Worm (Caenorhabditis elegans) whole organism, L1 larva: ENCODE results near the gene his-74.

Source experiments
- C04F5.9 ChIP-seq: sonication (generic microtip); optimal IDR thresholded peaks from 2 replicates; lab custom pipeline; 2016; ENCODE audit warnings: missing genetic modification characterization, missing compliant biosample characterization
- C16A3.4 ChIP-seq: fragments of 150-350 bp; optimal IDR thresholded peaks from 2 replicates; lab custom pipeline; 2014; ENCODE audit warnings: missing biosample characterization, missing genetic modification characterization
- C34B4.2 ChIP-seq: sonication (generic microtip); optimal IDR thresholded peaks from 2 replicates; lab custom pipeline; 2017; ENCODE audit warnings: mild to moderate bottlenecking, missing genetic modification characterization, missing compliant biosample characterization
- aha-1 ChIP-seq: fragments of 150-350 bp; optimal IDR thresholded peaks from 2 replicates; lab custom pipeline; 2014; ENCODE audit warnings: missing biosample characterization, missing genetic modification characterization
- aly-2 ChIP-seq: fragments of 150-350 bp; optimal IDR thresholded peaks from 2 replicates; lab custom pipeline; 2014; ENCODE audit warnings: missing biosample characterization, missing genetic modification characterization
- blmp-1 ChIP-seq: fragments of 150-350 bp; optimal IDR thresholded peaks from 2 replicates; lab custom pipeline; 2014; ENCODE audit warnings: missing biosample characterization, missing genetic modification characterization
- ceh-63 ChIP-seq: fragments of 200-800 bp; sonication (Bioruptor generic); optimal IDR thresholded peaks from 2 replicates; lab custom pipeline; 2018; ENCODE audit warnings: mild to moderate bottlenecking, missing genetic modification characterization, missing compliant biosample characterization
- ceh-8 ChIP-seq: fragments of 200-800 bp; sonication (Bioruptor generic); optimal IDR thresholded peaks from 2 replicates; lab custom pipeline; 2018; ENCODE audit warnings: mild to moderate bottlenecking, missing genetic modification characterization, moderate library complexity, missing compliant biosample characterization
- ceh-90 ChIP-seq: sonication (generic microtip); optimal IDR thresholded peaks from 2 replicates; lab custom pipeline; 2016; ENCODE audit warnings: missing genetic modification characterization, missing compliant biosample characterization
- ces-1 ChIP-seq: fragments of 150-350 bp; optimal IDR thresholded peaks from 2 replicates; lab custom pipeline; 2014; ENCODE audit warnings: missing biosample characterization, missing genetic modification reagents, missing genetic modification characterization
- dpl-1 ChIP-seq, 3 experiments: fragments of 150-350 bp in 2 of 3; sonication (generic microtip) in 1 of 3; optimal IDR thresholded peaks; 2 replicates each; lab custom pipeline; 2014 to 2017; ENCODE audit warnings: missing biosample characterization in 3 of 3, missing genetic modification characterization in 3 of 3, missing genetic modification reagents in 3 of 3
- dsc-1 ChIP-seq: sonication (generic microtip); optimal IDR thresholded peaks from 2 replicates; lab custom pipeline; 2016; ENCODE audit warnings: mild to moderate bottlenecking, missing genetic modification characterization, missing compliant biosample characterization
- egl-13 ChIP-seq: sonication (generic microtip); optimal IDR thresholded peaks from 2 replicates; lab custom pipeline; 2016; ENCODE audit warnings: missing genotype, missing genetic modification reagents, missing genetic modification characterization, missing compliant biosample characterization
- egl-27 ChIP-seq, 2 experiments: fragments of 150-350 bp in 1 of 2; sonication (generic microtip); optimal IDR thresholded peaks; 3 replicates each; lab custom pipeline; 2017 to 2018; ENCODE audit warnings: missing biosample characterization in 2 of 2, missing genetic modification characterization in 2 of 2, missing genetic modification reagents in 2 of 2
- elt-3 ChIP-seq, 6 experiments: fragments of 150-350 bp in 1 of 6; sonication (generic microtip); optimal IDR thresholded peaks; 2 replicates each; lab custom pipeline; 2017 to 2018; ENCODE audit warnings: missing biosample characterization in 6 of 6, missing genetic modification characterization in 6 of 6, inconsistent platforms in 1 of 6
- ets-5 ChIP-seq: fragments of 200-800 bp; sonication (Bioruptor generic); IDR thresholded peaks from 2 replicates; pipeline ENCODE4 v1.3.6; 2022; ENCODE audit warnings: missing genetic modification characterization, missing compliant biosample characterization
- fkh-10 ChIP-seq: sonication (generic microtip); optimal IDR thresholded peaks from 2 replicates; lab custom pipeline; 2017; ENCODE audit warnings: missing biosample characterization, missing genetic modification reagents, missing genetic modification characterization
- fkh-8 ChIP-seq: sonication (generic microtip); optimal IDR thresholded peaks from 2 replicates; lab custom pipeline; 2016; ENCODE audit warnings: mild to moderate bottlenecking, missing genetic modification characterization, missing compliant biosample characterization
- fos-1 ChIP-seq: fragments of 150-350 bp; optimal IDR thresholded peaks from 2 replicates; lab custom pipeline; 2014; ENCODE audit warnings: missing biosample characterization, missing genetic modification characterization
- grh-1 ChIP-seq: fragments of 200-800 bp; sonication (Bioruptor generic); IDR thresholded peaks from 2 replicates; pipeline ENCODE4 v1.3.6; 2022; ENCODE audit warnings: missing genetic modification reagents, missing genetic modification characterization, missing compliant biosample characterization
- hlh-17 ChIP-seq: fragments of 200-800 bp; sonication (Bioruptor generic); optimal IDR thresholded peaks from 2 replicates; lab custom pipeline; 2018; ENCODE audit warnings: missing genetic modification characterization, mild to moderate bottlenecking, missing compliant biosample characterization, moderate library complexity, borderline replicate concordance
- irx-1 ChIP-seq: sonication (generic microtip); optimal IDR thresholded peaks from 2 replicates; lab custom pipeline; 2016; ENCODE audit warnings: missing genetic modification characterization, missing compliant biosample characterization
- jun-1 ChIP-seq: fragments of 150-350 bp; optimal IDR thresholded peaks from 2 replicates; lab custom pipeline; 2014; ENCODE audit warnings: missing biosample characterization, missing genetic modification reagents, missing genetic modification characterization
- lin-14 ChIP-seq: fragments of 200-800 bp; sonication (Bioruptor generic); optimal IDR thresholded peaks from 2 replicates; lab custom pipeline; 2018; ENCODE audit warnings: mild to moderate bottlenecking, missing genetic modification characterization, moderate library complexity, missing compliant biosample characterization
- lin-35 ChIP-seq, 2 experiments: fragments of 150-350 bp; optimal IDR thresholded peaks; 2 replicates each; lab custom pipeline; 2014; ENCODE audit warnings: missing biosample characterization in 2 of 2, missing genetic modification characterization in 2 of 2, missing genetic modification reagents in 2 of 2
- lin-39 ChIP-seq: fragments of 150-350 bp; optimal IDR thresholded peaks from 2 replicates; lab custom pipeline; 2014; ENCODE audit warnings: missing biosample characterization, missing genetic modification reagents, missing genetic modification characterization
- lsy-2 ChIP-seq, 2 experiments: fragments of 150-350 bp; optimal IDR thresholded peaks; 2 replicates each; lab custom pipeline; 2014; ENCODE audit warnings: missing biosample characterization in 2 of 2, missing genetic modification characterization in 2 of 2
- mab-9 ChIP-seq: fragments of 200-800 bp; sonication (Bioruptor generic); IDR thresholded peaks from 2 replicates; pipeline ENCODE4 v1.3.6; 2022; ENCODE audit warnings: missing genetic modification reagents, missing genetic modification characterization, missing compliant biosample characterization
- mdl-1 ChIP-seq, 2 experiments: fragments of 150-350 bp; optimal IDR thresholded peaks; 2 replicates each; lab custom pipeline; 2014 to 2017; ENCODE audit warnings: missing biosample characterization in 2 of 2, missing genetic modification characterization in 2 of 2, inconsistent platforms in 1 of 2
- nhr-19 ChIP-seq: fragments of 200-800 bp; sonication (Bioruptor generic); conservative IDR thresholded peaks from 2 replicates; pipeline ENCODE4 v1.3.6; 2022; ENCODE audit warnings: missing genetic modification characterization, missing compliant biosample characterization
- nhr-20 ChIP-seq: sonication (generic microtip); optimal IDR thresholded peaks from 2 replicates; lab custom pipeline; 2016; ENCODE audit warnings: mild to moderate bottlenecking, missing genetic modification characterization, missing compliant biosample characterization
- nhr-28 ChIP-seq: fragments of 150-350 bp; optimal IDR thresholded peaks from 2 replicates; lab custom pipeline; 2014; ENCODE audit warnings: missing biosample characterization, missing genetic modification characterization
- nhr-47 ChIP-seq: sonication (generic microtip); optimal IDR thresholded peaks from 2 replicates; lab custom pipeline; 2016; ENCODE audit warnings: mild to moderate bottlenecking, missing genetic modification characterization, moderate library complexity, missing compliant biosample characterization
- nhr-71 ChIP-seq: sonication (generic microtip); optimal IDR thresholded peaks from 2 replicates; lab custom pipeline; 2016; ENCODE audit warnings: mild to moderate bottlenecking, missing genetic modification characterization, moderate library complexity, missing compliant biosample characterization
- nhr-76 ChIP-seq: sonication (generic microtip); optimal IDR thresholded peaks from 2 replicates; lab custom pipeline; 2017; ENCODE audit warnings: missing biosample characterization, missing genetic modification characterization
- nhr-77 ChIP-seq: fragments of 150-350 bp; optimal IDR thresholded peaks from 2 replicates; lab custom pipeline; 2014; ENCODE audit warnings: missing biosample characterization, missing genetic modification characterization
- nhr-84 ChIP-seq: sonication (generic microtip); optimal IDR thresholded peaks from 2 replicates; lab custom pipeline; 2017; ENCODE audit warnings: missing biosample characterization, missing genetic modification characterization
- nhr-85 ChIP-seq: sonication (generic microtip); peaks from one replicate; lab custom pipeline; 2016; ENCODE audit warnings: missing genetic modification characterization, inconsistent platforms, missing compliant biosample characterization
- nhr-90 ChIP-seq: sonication (generic microtip); optimal IDR thresholded peaks from 2 replicates; lab custom pipeline; 2016; ENCODE audit warnings: mild to moderate bottlenecking, missing genetic modification characterization, missing compliant biosample characterization; ENCODE audit not compliant: poor library complexity
- pag-3 ChIP-seq: sonication (generic microtip); optimal IDR thresholded peaks from 2 replicates; lab custom pipeline; 2017; ENCODE audit warnings: missing genetic modification characterization, mild to moderate bottlenecking, missing compliant biosample characterization, antibody characterized with exemption, borderline replicate concordance; ENCODE audit not compliant: insufficient read depth
- pax-3 ChIP-seq: fragments of 200-800 bp; sonication (Bioruptor generic); optimal IDR thresholded peaks from 2 replicates; lab custom pipeline; 2018; ENCODE audit warnings: mild to moderate bottlenecking, missing genetic modification characterization, moderate library complexity, missing compliant biosample characterization
- pqm-1 ChIP-seq: sonication (generic microtip); optimal IDR thresholded peaks from 3 replicates; lab custom pipeline; 2017; ENCODE audit warnings: missing biosample characterization, missing genetic modification characterization
- skn-1 ChIP-seq: fragments of 150-350 bp; optimal IDR thresholded peaks from 2 replicates; lab custom pipeline; 2014; ENCODE audit warnings: missing biosample characterization, missing genetic modification characterization
- sox-4 ChIP-seq: sonication (generic microtip); optimal IDR thresholded peaks from 2 replicates; lab custom pipeline; 2016; ENCODE audit warnings: missing genetic modification characterization, missing compliant biosample characterization
- swsn-7 ChIP-seq: sonication (generic microtip); optimal IDR thresholded peaks from 2 replicates; lab custom pipeline; 2016; ENCODE audit warnings: missing genetic modification characterization, missing compliant biosample characterization
- tlp-1 ChIP-seq: fragments of 150-350 bp; optimal IDR thresholded peaks from 2 replicates; lab custom pipeline; 2014; ENCODE audit warnings: missing biosample characterization, missing genetic modification characterization
- unc-130 ChIP-seq: fragments of 150-350 bp; optimal IDR thresholded peaks from 2 replicates; lab custom pipeline; 2017; ENCODE audit warnings: missing biosample characterization, missing genetic modification characterization, inconsistent platforms
- unc-30 ChIP-seq: sonication (generic microtip); optimal IDR thresholded peaks from 2 replicates; lab custom pipeline; 2017; ENCODE audit warnings: missing biosample characterization, missing genetic modification characterization
- unc-62 ChIP-seq: fragments of 150-350 bp; optimal IDR thresholded peaks from 2 replicates; lab custom pipeline; 2014; ENCODE audit warnings: missing biosample characterization, missing genetic modification reagents, missing genetic modification characterization
- unc-86 ChIP-seq: sonication (generic microtip); optimal IDR thresholded peaks from 2 replicates; lab custom pipeline; 2016; ENCODE audit warnings: missing genetic modification characterization, missing compliant biosample characterization
- unc-98 ChIP-seq: fragments of 200-800 bp; sonication (Bioruptor generic); IDR thresholded peaks from 2 replicates; pipeline ENCODE4 v1.3.6; 2022; ENCODE audit warnings: missing genetic modification characterization, missing compliant biosample characterization
- xbp-1 ChIP-seq: sonication (generic microtip); optimal IDR thresholded peaks from 2 replicates; lab custom pipeline; 2016; ENCODE audit warnings: missing genetic modification characterization, missing compliant biosample characterization
- zip-4 ChIP-seq: fragments of 200-800 bp; sonication (Bioruptor generic); optimal IDR thresholded peaks from 2 replicates; lab custom pipeline; 2018; ENCODE audit warnings: mild to moderate bottlenecking, missing genetic modification characterization, moderate library complexity, missing compliant biosample characterization
- ztf-4 ChIP-seq: fragments of 150-350 bp; optimal IDR thresholded peaks from 2 replicates; lab custom pipeline; 2014; ENCODE audit warnings: missing biosample characterization, missing genetic modification characterization

Gene his-74

DNA sequence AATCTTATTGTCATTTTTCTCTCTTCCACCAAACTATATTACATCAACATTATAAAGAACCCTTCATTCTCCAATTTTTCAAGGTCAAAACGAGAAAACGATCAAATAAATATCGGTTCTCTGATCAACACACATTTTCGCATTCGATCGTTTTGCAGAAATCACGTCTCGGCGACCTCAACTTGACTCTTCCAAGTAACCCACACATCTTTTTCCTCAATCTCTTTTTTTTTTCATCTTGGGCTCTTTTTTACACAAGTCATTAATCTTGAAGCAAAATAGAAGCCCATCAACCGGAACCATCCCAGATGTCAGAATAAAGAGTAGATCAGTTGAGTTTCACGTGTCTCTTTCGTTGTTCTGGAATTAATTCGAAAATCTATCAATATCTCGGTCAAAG lies 23.9 kb downstream of the his-74 start:
- TF ChIP-seq xbp-1 (tag; lab: Kevin White, UChicago), result no peak
- no peak for TF ChIP-seq egl-27 (tag; optimal IDR thresholded peaks at IDR 0.05; lab: Kevin White, UChicago)
- peak; percentile 23 for TF ChIP-seq C16A3.4 (tag; lab: Kevin White, UChicago)
- peak; percentile 27 for TF ChIP-seq unc-130
- no peak for TF ChIP-seq fos-1 (tag; lab: Kevin White, UChicago)
- no peak for TF ChIP-seq nhr-77
- no peak for TF ChIP-seq zip-4 (GFP tag; lab: Kevin White, UChicago)
- TF ChIP-seq tlp-1, result no peak
- TF ChIP-seq C34B4.2 (tag; lab: Kevin White, UChicago), result no peak
- no peak for TF ChIP-seq pqm-1 (tag; lab: Kevin White, UChicago)
- TF ChIP-seq aly-2, result no peak
- TF ChIP-seq nhr-84 (tag; lab: Kevin White, UChicago), result no peak
- TF ChIP-seq mdl-1 (tag; optimal IDR thresholded peaks at IDR 0.05; lab: Kevin White, UChicago), result peak in 1 of 2 experiments; percentile 3
- no peak for TF ChIP-seq hlh-17
- TF ChIP-seq ztf-4, result no peak
- TF ChIP-seq nhr-85, result peak; percentile 85
- TF ChIP-seq nhr-76 (tag; lab: Kevin White, UChicago), result no peak
- peak; percentile 12 for TF ChIP-seq nhr-47 (tag; lab: Kevin White, UChicago)
- TF ChIP-seq blmp-1, result peak; percentile 54
- TF ChIP-seq unc-62 (GFP tag; lab: Kevin White, UChicago), result no peak
- peak; percentile 91 for TF ChIP-seq nhr-71 (tag; lab: Kevin White, UChicago)
- no peak for TF ChIP-seq dpl-1 (GFP tag; optimal IDR thresholded peaks at IDR 0.05; lab: Kevin White, UChicago)
- no peak for TF ChIP-seq lin-35 (GFP tag; optimal IDR thresholded peaks at IDR 0.05; lab: Kevin White, UChicago)
- no peak for TF ChIP-seq unc-86 (tag; lab: Kevin White, UChicago)
- no peak for TF ChIP-seq pax-3 (tag; lab: Kevin White, UChicago)
- TF ChIP-seq lin-14 (GFP tag; lab: Kevin White, UChicago), result peak; percentile 87
- TF ChIP-seq aha-1, result peak; percentile 33
- no peak for TF ChIP-seq unc-30 (tag; lab: Kevin White, UChicago)
- TF ChIP-seq pag-3 (tag; lab: Kevin White, UChicago), result no peak
- TF ChIP-seq ets-5 (GFP tag; lab: Robert Waterston, UW), result no peak
- no peak for TF ChIP-seq jun-1 (tag; lab: Kevin White, UChicago)
- TF ChIP-seq nhr-90 (tag; lab: Kevin White, UChicago), result no peak
- peak; percentile 54 for TF ChIP-seq lin-39 (tag; lab: Kevin White, UChicago)
- peak; percentile 93 for TF ChIP-seq dsc-1
- no peak for TF ChIP-seq fkh-8 (tag; lab: Kevin White, UChicago)
- no peak for TF ChIP-seq ceh-8 (GFP tag; lab: Kevin White, UChicago)
- TF ChIP-seq elt-3 (tag; optimal IDR thresholded peaks at IDR 0.05; lab: Kevin White, UChicago), result peak in 2 of 6 experiments; percentile 13 to 39
- no peak for TF ChIP-seq ces-1 (GFP tag; lab: Kevin White, UChicago)
- TF ChIP-seq skn-1 (tag; lab: Kevin White, UChicago), result no peak
- TF ChIP-seq ceh-90, result no peak
- no peak for TF ChIP-seq nhr-28 (tag; lab: Kevin White, UChicago)
- no peak for TF ChIP-seq egl-13 (tag; lab: Kevin White, UChicago)
- no peak for TF ChIP-seq grh-1 (GFP tag; lab: Robert Waterston, UW)
- no peak for TF ChIP-seq C04F5.9 (tag; lab: Kevin White, UChicago)
- peak; percentile 22 to 49 for TF ChIP-seq lsy-2 (tag; optimal IDR thresholded peaks at IDR 0.05; lab: Kevin White, UChicago)
- no peak for TF ChIP-seq fkh-10 (GFP tag; lab: Kevin White, UChicago)
- TF ChIP-seq swsn-7 (tag; lab: Kevin White, UChicago), result peak; percentile 27
- peak; percentile 82 for TF ChIP-seq nhr-20 (tag; lab: Kevin White, UChicago)
- TF ChIP-seq unc-98 (GFP tag; lab: Robert Waterston, UW), result no peak
- no peak for TF ChIP-seq sox-4 (tag; lab: Kevin White, UChicago)
- TF ChIP-seq ceh-63 (GFP tag; lab: Kevin White, UChicago), result no peak
- peak; percentile 15 for TF ChIP-seq irx-1
- peak; percentile 83 for TF ChIP-seq nhr-19 (GFP tag; lab: Robert Waterston, UW)
- TF ChIP-seq mab-9, result no peak
